Worm (Caenorhabditis elegans) whole organism, midembryonic: ENCODE results near the gene C29F9.9.

ENCODE experiments used
- klf-2 ChIP-seq: fragments of 200-800 bp; sonication (Bioruptor generic); conservative IDR thresholded peaks from 2 replicates; pipeline ENCODE4 v1.3.6; 2022; ENCODE audit warnings: missing genetic modification reagents, missing genetic modification characterization, missing compliant biosample characterization
- tab-1 ChIP-seq: fragments of 200-800 bp; sonication (Bioruptor generic); IDR thresholded peaks from 2 replicates; pipeline ENCODE4 v1.3.6; 2022; ENCODE audit warnings: missing genetic modification characterization, missing compliant biosample characterization

DNA sequence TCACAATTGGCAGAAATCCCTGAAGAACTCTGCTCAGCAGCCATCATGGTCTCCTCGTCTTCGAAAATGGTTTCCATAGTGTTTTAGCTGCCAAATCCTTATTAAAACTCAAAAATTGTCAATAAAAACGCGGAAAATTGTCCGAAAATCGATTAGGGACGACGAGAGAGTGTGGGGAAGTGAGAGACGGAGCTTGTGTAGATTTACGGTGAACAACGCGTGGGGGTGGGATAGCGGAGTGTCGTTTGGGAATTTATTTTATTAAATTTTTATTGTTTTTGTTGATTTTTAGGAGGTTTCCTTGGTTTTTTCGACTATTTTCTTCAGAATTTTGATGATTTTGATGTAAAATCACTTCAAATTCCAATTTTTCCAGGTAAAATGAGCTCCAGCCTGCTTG lies 11.5 kb downstream of the C29F9.9 start, which contains the start of the genes F54C4.4 and mrpl-40:
- TF ChIP-seq klf-2 (GFP tag; lab: Robert Waterston, UW) (no peak), tab-1 (GFP tag; lab: Robert Waterston, UW) (no peak)
